Worm (Caenorhabditis elegans) whole organism, young adult: ENCODE results near the gene msp-63.

Experiments used
- B0261.1 ChIP-seq: sonication (generic microtip); optimal IDR thresholded peaks from 2 replicates; lab custom pipeline; 2016; ENCODE audit warnings: mild to moderate bottlenecking, missing genetic modification characterization, moderate library complexity, missing compliant biosample characterization
- C17E4.6 ChIP-seq: fragments of 200-800 bp; sonication (Bioruptor generic); IDR thresholded peaks from 2 replicates; pipeline ENCODE4 v1.3.6; 2022; ENCODE audit warnings: missing genetic modification reagents, missing genetic modification characterization, missing compliant biosample characterization
- F22D6.2 ChIP-seq: sonication (generic microtip); optimal IDR thresholded peaks from 2 replicates; lab custom pipeline; 2016; ENCODE audit warnings: mild to moderate bottlenecking, missing genetic modification characterization, missing compliant biosample characterization
- F23B12.7 ChIP-seq: sonication (generic microtip); optimal IDR thresholded peaks from 2 replicates; lab custom pipeline; 2017; ENCODE audit warnings: missing genetic modification characterization, mild to moderate bottlenecking, missing compliant biosample characterization, antibody characterized with exemption, moderate library complexity; ENCODE audit not compliant: insufficient read depth
- F33H1.4 ChIP-seq: fragments of 200-800 bp; sonication (Bioruptor generic); IDR thresholded peaks from 2 replicates; pipeline ENCODE4 v1.3.6; 2022; ENCODE audit warnings: missing genetic modification reagents, missing genetic modification characterization, missing compliant biosample characterization
- F55B11.4 ChIP-seq: sonication (generic microtip); optimal IDR thresholded peaks from 2 replicates; lab custom pipeline; 2016; ENCODE audit warnings: missing compliant biosample characterization, missing genetic modification characterization, borderline replicate concordance; ENCODE audit not compliant: insufficient read depth
- F57A8.1 ChIP-seq: fragments of 200-800 bp; sonication (Bioruptor generic); optimal IDR thresholded peaks from 2 replicates; lab custom pipeline; 2018; ENCODE audit warnings: mild to moderate bottlenecking, missing genetic modification characterization, moderate library complexity, missing compliant biosample characterization
- F57C9.4 ChIP-seq: sonication (generic microtip); optimal IDR thresholded peaks from 2 replicates; lab custom pipeline; 2017; ENCODE audit warnings: mild to moderate bottlenecking, missing genetic modification characterization, missing compliant biosample characterization
- K11D2.4 ChIP-seq: fragments of 200-800 bp; sonication (Bioruptor generic); IDR thresholded peaks from 2 replicates; pipeline ENCODE4 v1.3.6; 2022; ENCODE audit warnings: missing genetic modification reagents, missing genetic modification characterization, missing compliant biosample characterization
- T07F8.4 ChIP-seq: sonication (generic microtip); optimal IDR thresholded peaks from 2 replicates; lab custom pipeline; 2016; ENCODE audit warnings: mild to moderate bottlenecking, missing genetic modification characterization, moderate library complexity, missing compliant biosample characterization
- Y53F4B.3 ChIP-seq: fragments of 200-800 bp; sonication (Bioruptor generic); IDR thresholded peaks from 2 replicates; pipeline ENCODE4 v1.3.6; 2022; ENCODE audit warnings: missing genetic modification reagents, missing genetic modification characterization, missing compliant biosample characterization
- Y56A3A.18 ChIP-seq: fragments of 200-800 bp; sonication (Bioruptor generic); IDR thresholded peaks from 2 replicates; pipeline ENCODE4 v1.3.6; 2022; ENCODE audit warnings: missing genetic modification reagents, missing genetic modification characterization, missing compliant biosample characterization
- Y79H2A.3 ChIP-seq: fragments of 200-800 bp; sonication (Bioruptor generic); conservative IDR thresholded peaks from 2 replicates; pipeline ENCODE4 v1.3.6; 2022; ENCODE audit warnings: missing genetic modification reagents, missing genetic modification characterization, missing compliant biosample characterization
- Y95B8A.8 ChIP-seq: fragments of 200-800 bp; sonication (Bioruptor generic); IDR thresholded peaks from 2 replicates; pipeline ENCODE4 v1.3.6; 2022; ENCODE audit warnings: missing genetic modification reagents, missing genetic modification characterization, missing compliant biosample characterization
- aptf-2 ChIP-seq: fragments of 200-800 bp; sonication (Bioruptor generic); conservative IDR thresholded peaks from 2 replicates; pipeline ENCODE4 v1.3.6; 2022; ENCODE audit warnings: missing genetic modification reagents, missing genetic modification characterization, missing compliant biosample characterization
- ceh-100 ChIP-seq: fragments of 200-800 bp; sonication (Bioruptor generic); IDR thresholded peaks from 2 replicates; pipeline ENCODE4 v1.3.6; 2022; ENCODE audit warnings: missing genetic modification reagents, missing genetic modification characterization, missing compliant biosample characterization
- ceh-91 ChIP-seq: fragments of 200-800 bp; sonication (Bioruptor generic); IDR thresholded peaks from 2 replicates; pipeline ENCODE4 v1.3.6; 2022; ENCODE audit warnings: missing genetic modification reagents, missing genetic modification characterization, missing compliant biosample characterization
- chd-7 ChIP-seq: sonication (generic microtip); optimal IDR thresholded peaks from 2 replicates; lab custom pipeline; 2016; ENCODE audit warnings: mild to moderate bottlenecking, missing genetic modification characterization, moderate library complexity, missing compliant biosample characterization
- efl-1 ChIP-seq: fragments of 150-350 bp; optimal IDR thresholded peaks from 2 replicates; lab custom pipeline; 2014; ENCODE audit warnings: missing biosample characterization, missing genetic modification reagents, missing genetic modification characterization
- ets-4 ChIP-seq: fragments of 200-800 bp; sonication (Bioruptor generic); optimal IDR thresholded peaks from 2 replicates; lab custom pipeline; 2018; ENCODE audit warnings: mild to moderate bottlenecking, missing genetic modification characterization, missing compliant biosample characterization
- fkh-3 ChIP-seq: sonication (generic microtip); optimal IDR thresholded peaks from 2 replicates; lab custom pipeline; 2016; ENCODE audit warnings: mild to moderate bottlenecking, missing genetic modification characterization, missing compliant biosample characterization
- hmg-1.2 ChIP-seq: fragments of 200-800 bp; sonication (Bioruptor generic); IDR thresholded peaks from 2 replicates; pipeline ENCODE4 v1.3.6; 2022; ENCODE audit warnings: missing genetic modification reagents, missing genetic modification characterization, missing compliant biosample characterization
- hrde-1 ChIP-seq: sonication (generic microtip); optimal IDR thresholded peaks from 2 replicates; lab custom pipeline; 2016; ENCODE audit warnings: missing genetic modification characterization, mild to moderate bottlenecking, missing compliant biosample characterization, moderate library complexity, missing genotype, missing genetic modification reagents, borderline replicate concordance
- lag-1 ChIP-seq: fragments of 200-800 bp; sonication (Bioruptor generic); IDR thresholded peaks from 2 replicates; pipeline ENCODE4 v1.3.6; 2022; ENCODE audit warnings: missing genetic modification reagents, missing genetic modification characterization, missing compliant biosample characterization
- lin-26 ChIP-seq: fragments of 200-800 bp; sonication (Bioruptor generic); IDR thresholded peaks from 2 replicates; pipeline ENCODE4 v1.3.6; 2022; ENCODE audit warnings: missing genetic modification reagents, missing genetic modification characterization, missing compliant biosample characterization
- lin-35 ChIP-seq, 3 experiments: fragments of 150-350 bp in 2 of 3; sonication (generic microtip) in 1 of 3; optimal IDR thresholded peaks; 2 replicates each; lab custom pipeline; 2014 to 2018; ENCODE audit warnings: missing biosample characterization in 3 of 3, missing genetic modification characterization in 3 of 3, missing genetic modification reagents in 3 of 3
- lin-54 ChIP-seq: fragments of 200-800 bp; sonication (Bioruptor generic); optimal IDR thresholded peaks from 2 replicates; lab custom pipeline; 2018; ENCODE audit warnings: mild to moderate bottlenecking, missing genetic modification characterization, missing compliant biosample characterization
- madf-10 ChIP-seq: sonication (generic microtip); optimal IDR thresholded peaks from 2 replicates; lab custom pipeline; 2016; ENCODE audit warnings: mild to moderate bottlenecking, missing genetic modification characterization, missing compliant biosample characterization
- madf-3 ChIP-seq: fragments of 200-800 bp; sonication (Bioruptor generic); IDR thresholded peaks from 2 replicates; pipeline ENCODE4 v1.3.6; 2022; ENCODE audit warnings: missing genetic modification reagents, missing genetic modification characterization, missing compliant biosample characterization
- madf-8 ChIP-seq: fragments of 200-800 bp; sonication (Bioruptor generic); conservative IDR thresholded peaks from 2 replicates; pipeline ENCODE4 v1.3.6; 2022; ENCODE audit warnings: missing genetic modification reagents, missing genetic modification characterization, missing compliant biosample characterization
- mel-28 ChIP-seq: sonication (generic microtip); optimal IDR thresholded peaks from 2 replicates; lab custom pipeline; 2016; ENCODE audit warnings: borderline replicate concordance, mild to moderate bottlenecking, missing genetic modification characterization, missing compliant biosample characterization
- nfyb-1 ChIP-seq: fragments of 200-800 bp; sonication (Bioruptor generic); IDR thresholded peaks from 2 replicates; pipeline ENCODE4 v1.3.6; 2022; ENCODE audit warnings: missing genetic modification reagents, missing genetic modification characterization, missing compliant biosample characterization
- nhr-27 ChIP-seq: fragments of 200-800 bp; sonication (Bioruptor generic); optimal IDR thresholded peaks from 2 replicates; lab custom pipeline; 2018; ENCODE audit warnings: mild to moderate bottlenecking, missing genetic modification characterization, moderate library complexity, missing compliant biosample characterization
- nhr-80 ChIP-seq: sonication (generic microtip); optimal IDR thresholded peaks from 2 replicates; lab custom pipeline; 2016; ENCODE audit warnings: missing genetic modification characterization, missing compliant biosample characterization
- pbrm-1 ChIP-seq: fragments of 200-800 bp; sonication (Bioruptor generic); IDR thresholded peaks from 2 replicates; pipeline ENCODE4 v1.3.6; 2022; ENCODE audit warnings: missing genetic modification reagents, missing genetic modification characterization, missing compliant biosample characterization
- rec-8 ChIP-seq, 2 experiments: sonication (generic microtip); optimal IDR thresholded peaks; 2 replicates each; lab custom pipeline; 2016; ENCODE audit warnings: mild to moderate bottlenecking in 2 of 2, missing genetic modification characterization in 2 of 2, missing genetic modification reagents in 2 of 2, missing genotype in 2 of 2, missing biosample characterization in 1 of 2, missing compliant biosample characterization in 1 of 2, moderate library complexity in 1 of 2
- repo-1 ChIP-seq: sonication (generic microtip); optimal IDR thresholded peaks from 2 replicates; lab custom pipeline; 2017; ENCODE audit warnings: mild to moderate bottlenecking, missing genetic modification characterization, missing compliant biosample characterization
- rpc-1 ChIP-seq, 2 experiments: fragments of 150-350 bp in 1 of 2; sonication (generic microtip) in 1 of 2; optimal IDR thresholded peaks; 2 replicates each; lab custom pipeline; 2014 to 2018; ENCODE audit warnings: missing biosample characterization in 1 of 2, missing genetic modification characterization in 1 of 2, missing genetic modification reagents in 1 of 2, missing genotype in 1 of 2
- sea-2 ChIP-seq: fragments of 200-800 bp; sonication (Bioruptor generic); IDR thresholded peaks from 2 replicates; pipeline ENCODE4 v1.3.6; 2022; ENCODE audit warnings: missing genetic modification characterization, missing compliant biosample characterization
- snpc-1.1 ChIP-seq: sonication (generic microtip); optimal IDR thresholded peaks from 2 replicates; lab custom pipeline; 2017; ENCODE audit warnings: missing genetic modification characterization, mild to moderate bottlenecking, missing compliant biosample characterization, antibody characterized with exemption, moderate library complexity, missing genotype, missing genetic modification reagents; ENCODE audit not compliant: insufficient read depth
- tbp1 ChIP-seq: fragments of 200-800 bp; sonication (Bioruptor generic); optimal IDR thresholded peaks from 2 replicates; lab custom pipeline; 2018; ENCODE audit warnings: mild to moderate bottlenecking, missing genetic modification characterization, missing compliant biosample characterization
- zfh-2 ChIP-seq: fragments of 200-800 bp; sonication (Bioruptor generic); conservative IDR thresholded peaks from 2 replicates; pipeline ENCODE4 v1.3.6; 2022; ENCODE audit warnings: missing genetic modification reagents, missing genetic modification characterization, missing compliant biosample characterization
- ztf-18 ChIP-seq: sonication (generic microtip); optimal IDR thresholded peaks from 2 replicates; lab custom pipeline; 2016; ENCODE audit warnings: missing genotype, mild to moderate bottlenecking, missing genetic modification characterization, missing compliant biosample characterization
- ztf-26 ChIP-seq: sonication (generic microtip); optimal IDR thresholded peaks from 2 replicates; lab custom pipeline; 2017; ENCODE audit warnings: missing genetic modification characterization, missing compliant biosample characterization
- ztf-28 ChIP-seq: fragments of 200-800 bp; sonication (Bioruptor generic); IDR thresholded peaks from 2 replicates; pipeline ENCODE4 v1.3.6; 2022; ENCODE audit warnings: missing genetic modification reagents, missing genetic modification characterization, missing compliant biosample characterization

Gene msp-63

ce11 chrII:5820282-5820762 lies 23.1 kb upstream of the msp-63 start, which contains the start of gene ehs-1:
Gene ehs-1, plus strand, starts transcription at chrII:5820712.
- no peak for TF ChIP-seq madf-3
- TF ChIP-seq nfyb-1 (GFP tag; lab: Robert Waterston, UW) = 0 out of 2 replicates have a peak, but pooled peaks have one; percentile 8
- TF ChIP-seq hmg-1.2 = 0 out of 2 replicates have a peak, but pooled peaks have one; percentile 4
- no peak for TF ChIP-seq F23B12.7 (tag; lab: Kevin White, UChicago)

ce11 chrII:5819655-5820054 lies 22.4 kb upstream of the msp-63 start:
- TF ChIP-seq lin-35 (GFP tag; optimal IDR thresholded peaks at IDR 0.05; lab: Kevin White, UChicago) (no peak), F33H1.4 (peak; percentile 39; the same call in 1 of the 2 replicates), Y79H2A.3 (no peak), nhr-27 (tag; lab: Kevin White, UChicago) (no peak), lag-1 (GFP tag; lab: Robert Waterston, UW) (no peak), pbrm-1 (GFP tag; lab: Robert Waterston, UW) (0 out of 2 replicates have a peak, but pooled peaks have one; percentile 41), C17E4.6 (GFP tag; lab: Robert Waterston, UW) (no peak), rpc-1 (optimal IDR thresholded peaks at IDR 0.05; lab: Kevin White, UChicago) (no peak), rpc-1 (tag; optimal IDR thresholded peaks at IDR 0.05; lab: Kevin White, UChicago) (no peak), fkh-3 (tag; lab: Kevin White, UChicago) (no peak), zfh-2 (GFP tag; lab: Robert Waterston, UW) (no peak), Y56A3A.18 (no peak), mel-28 (tag; lab: Kevin White, UChicago) (no peak), ztf-18 (tag; lab: Kevin White, UChicago) (no peak), repo-1 (tag; lab: Kevin White, UChicago) (no peak), rec-8 (tag; optimal IDR thresholded peaks at IDR 0.05; lab: Kevin White, UChicago) (no peak), lin-54 (GFP tag; lab: Kevin White, UChicago) (peak; percentile 15), B0261.1 (no peak), Y53F4B.3 (GFP tag; lab: Robert Waterston, UW) (no peak), snpc-1.1 (tag; lab: Kevin White, UChicago) (no peak), F55B11.4 (tag; lab: Kevin White, UChicago) (no peak), madf-10 (no peak), madf-8 (GFP tag; lab: Robert Waterston, UW) (peak; percentile 39; the same call in 1 of the 2 replicates), F22D6.2 (tag; lab: Kevin White, UChicago) (no peak), F57C9.4 (tag; lab: Kevin White, UChicago) (no peak), lin-26 (GFP tag; lab: Robert Waterston, UW) (no peak), ceh-100 (GFP tag; lab: Robert Waterston, UW) (peak; percentile 69), sea-2 (GFP tag; lab: Robert Waterston, UW) (no peak), tbp1 (GFP tag; lab: Kevin White, UChicago) (peak; percentile 20), chd-7 (no peak), ztf-28 (GFP tag; lab: Robert Waterston, UW) (0 out of 2 replicates have a peak, but pooled peaks have one; percentile 61), aptf-2 (GFP tag; lab: Robert Waterston, UW) (0 out of 2 replicates have a peak, but pooled peaks have one; percentile 26), T07F8.4 (tag; lab: Kevin White, UChicago) (no peak), madf-3 (no peak), ets-4 (GFP tag; lab: Kevin White, UChicago) (no peak), F57A8.1 (GFP tag; lab: Kevin White, UChicago) (no peak), Y95B8A.8 (GFP tag; lab: Robert Waterston, UW) (0 out of 2 replicates have a peak, but pooled peaks have one; percentile 21), K11D2.4 (GFP tag; lab: Robert Waterston, UW) (no peak), efl-1 (no peak), nhr-80 (tag; lab: Kevin White, UChicago) (no peak), ztf-26 (tag; lab: Kevin White, UChicago) (no peak), hrde-1 (tag; lab: Kevin White, UChicago) (no peak), ceh-91 (GFP tag; lab: Robert Waterston, UW) (0 out of 2 replicates have a peak, but pooled peaks have one; percentile 55)
